Worm (Caenorhabditis elegans): ENCODE results near the gene F32E10.8.

DNA sequence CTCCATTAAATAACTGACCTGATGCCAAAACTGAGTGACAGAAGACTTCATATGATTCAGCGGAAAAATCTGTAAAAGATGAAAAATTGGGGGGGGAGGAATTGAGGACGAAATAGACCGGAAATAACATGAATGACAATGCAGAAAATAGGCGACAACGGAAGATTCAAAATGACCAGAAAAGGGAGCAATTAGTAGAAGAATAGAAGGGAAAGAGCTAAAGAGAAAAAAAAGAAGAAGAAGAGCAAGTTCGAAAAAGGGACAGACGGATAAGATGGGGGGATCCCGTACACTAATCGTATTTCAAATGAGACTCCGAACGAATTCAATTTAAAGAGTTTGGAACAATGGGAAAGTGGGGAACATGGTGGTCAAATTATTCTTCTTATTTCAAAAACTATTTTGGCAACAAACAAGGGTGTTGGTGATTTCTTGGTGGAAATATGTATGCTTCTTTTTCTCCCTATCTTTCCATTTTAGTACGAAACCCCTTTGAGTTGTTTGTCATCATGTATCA, 24.9 kb upstream of the F32E10.8 start, which contains the start of gene R05G6.10:
- TF ChIP-seq zfp-2 (tag; optimal IDR thresholded peaks at IDR 0.05) (no peak), unc-62 (GFP tag; optimal IDR thresholded peaks at IDR 0.05 in 1 of 2) (peak in 1 of 2 experiments; percentile 88), unc-62 (tag; optimal IDR thresholded peaks at IDR 0.05) (no peak), fkh-10 (GFP tag; optimal IDR thresholded peaks at IDR 0.05) (no peak), ZK337.2 (GFP tag; IDR thresholded peaks at IDR 0.05) (no peak), tra-1 (GFP tag; IDR thresholded peaks at IDR 0.05) (no peak), hlh-30 (tag; optimal IDR thresholded peaks at IDR 0.05; ENCODE audit: insufficient read depth) (no peak), snpc-4 (tag; optimal IDR thresholded peaks at IDR 0.05) (no peak), nhr-48 (tag; optimal IDR thresholded peaks at IDR 0.05) (no peak), unc-39 (tag; optimal IDR thresholded peaks at IDR 0.05) (no peak)
